Worm (Caenorhabditis elegans) whole organism, L4/young adult: ENCODE data around the gene F12D9.2.

Experiments used
- W03F9.2 ChIP-seq: fragments of 150-350 bp; optimal IDR thresholded peaks from 2 replicates; lab custom pipeline; 2014; ENCODE audit warnings: missing biosample characterization, missing genetic modification characterization
- dao-5 ChIP-seq: sonication (generic microtip); optimal IDR thresholded peaks from 2 replicates; lab custom pipeline; 2016; ENCODE audit warnings: missing genotype, missing genetic modification characterization, moderate library complexity, missing compliant biosample characterization
- him-1 ChIP-seq: sonication (generic microtip); optimal IDR thresholded peaks from 2 replicates; lab custom pipeline; 2016; ENCODE audit warnings: missing genotype, missing genetic modification reagents, missing genetic modification characterization, missing compliant biosample characterization

ce11 chrX:8675151-8675550 lies 28.3 kb upstream of the F12D9.2 start:
- TF ChIP-seq him-1 (no peak), W03F9.2 (tag; lab: Kevin White, UChicago) (no peak), dao-5 (no peak)
